Worm (Caenorhabditis elegans) whole organism, L3 larva: ENCODE results near the gene C05E11.7.

Source experiments
- R02D3.7 ChIP-seq: fragments of 150-350 bp; optimal IDR thresholded peaks from 2 replicates; lab custom pipeline; 2014; ENCODE audit warnings: missing biosample characterization, missing genetic modification characterization
- aly-2 ChIP-seq: fragments of 150-350 bp; optimal IDR thresholded peaks from 2 replicates; lab custom pipeline; 2014; ENCODE audit warnings: missing biosample characterization, missing genetic modification characterization
- ama-1 ChIP-seq: fragments of 150-350 bp; optimal IDR thresholded peaks from 2 replicates; lab custom pipeline; 2018
- ceh-16 ChIP-seq: sonication (generic microtip); optimal IDR thresholded peaks from 2 replicates; lab custom pipeline; 2017; ENCODE audit warnings: missing biosample characterization, missing genetic modification characterization
- ceh-28 ChIP-seq: fragments of 150-350 bp; optimal IDR thresholded peaks from 2 replicates; lab custom pipeline; 2014; ENCODE audit warnings: missing biosample characterization, missing genetic modification reagents, missing genetic modification characterization
- ceh-9 ChIP-seq: sonication (generic microtip); optimal IDR thresholded peaks from 2 replicates; lab custom pipeline; 2018; ENCODE audit warnings: missing biosample characterization, missing genetic modification characterization
- daf-12 ChIP-seq: fragments of 150-350 bp; optimal IDR thresholded peaks from 2 replicates; lab custom pipeline; 2014; ENCODE audit warnings: missing biosample characterization, missing genetic modification reagents, missing genetic modification characterization
- egl-27 ChIP-seq: sonication (generic microtip); optimal IDR thresholded peaks from 4 replicates; lab custom pipeline; 2017; ENCODE audit warnings: missing biosample characterization, missing genetic modification reagents, missing genetic modification characterization
- egl-5 ChIP-seq: fragments of 150-350 bp; optimal IDR thresholded peaks from 2 replicates; lab custom pipeline; 2017; ENCODE audit warnings: missing biosample characterization, missing genetic modification reagents, missing genetic modification characterization, inconsistent platforms
- elt-1 ChIP-seq: fragments of 150-350 bp; optimal IDR thresholded peaks from 2 replicates; lab custom pipeline; 2014; ENCODE audit warnings: missing biosample characterization, missing genetic modification characterization
- elt-2 ChIP-seq: sonication (generic microtip); optimal IDR thresholded peaks from 2 replicates; lab custom pipeline; 2016; ENCODE audit warnings: missing genetic modification reagents, mild to moderate bottlenecking, missing genetic modification characterization, missing compliant biosample characterization
- elt-3 ChIP-seq, 3 experiments: fragments of 150-350 bp in 1 of 3; sonication (generic microtip) in 2 of 3; optimal IDR thresholded peaks; 2 replicates in 2 of 3; 4 replicates in 1 of 3; lab custom pipeline; 2014 to 2017; ENCODE audit warnings: missing biosample characterization in 3 of 3, missing genetic modification characterization in 3 of 3
- fkh-10 ChIP-seq: sonication (generic microtip); optimal IDR thresholded peaks from 2 replicates; lab custom pipeline; 2017; ENCODE audit warnings: missing biosample characterization, missing genetic modification reagents, missing genetic modification characterization
- fkh-2 ChIP-seq: fragments of 150-350 bp; optimal IDR thresholded peaks from 2 replicates; lab custom pipeline; 2014; ENCODE audit warnings: missing biosample characterization, missing genetic modification reagents, missing genetic modification characterization
- fos-1 ChIP-seq: fragments of 150-350 bp; optimal IDR thresholded peaks from 2 replicates; lab custom pipeline; 2014; ENCODE audit warnings: missing biosample characterization, missing genetic modification characterization
- jun-1 ChIP-seq: fragments of 150-350 bp; optimal IDR thresholded peaks from 2 replicates; lab custom pipeline; 2014; ENCODE audit warnings: missing biosample characterization, missing genetic modification reagents, missing genetic modification characterization
- lin-15B ChIP-seq: fragments of 150-350 bp; optimal IDR thresholded peaks from 2 replicates; lab custom pipeline; 2014; ENCODE audit warnings: missing biosample characterization, missing genetic modification characterization
- lin-39 ChIP-seq: fragments of 150-350 bp; optimal IDR thresholded peaks from 2 replicates; lab custom pipeline; 2018; ENCODE audit warnings: missing biosample characterization, missing genetic modification reagents, missing genetic modification characterization
- lsy-12 ChIP-seq: sonication (generic microtip); optimal IDR thresholded peaks from 2 replicates; lab custom pipeline; 2016; ENCODE audit warnings: mild to moderate bottlenecking, missing genetic modification characterization, missing compliant biosample characterization
- mdl-1 ChIP-seq: fragments of 150-350 bp; optimal IDR thresholded peaks from 2 replicates; lab custom pipeline; 2014; ENCODE audit warnings: missing biosample characterization, missing genetic modification characterization
- mml-1 ChIP-seq: fragments of 150-350 bp; sonication (generic microtip); optimal IDR thresholded peaks from 3 replicates; lab custom pipeline; 2014; ENCODE audit warnings: missing biosample characterization, missing genetic modification characterization
- nfya-1 ChIP-seq: sonication (generic microtip); optimal IDR thresholded peaks from 2 replicates; lab custom pipeline; 2017; ENCODE audit warnings: missing genetic modification characterization, mild to moderate bottlenecking, missing compliant biosample characterization, antibody characterized with exemption, moderate library complexity; ENCODE audit not compliant: insufficient read depth
- nhr-11 ChIP-seq: fragments of 150-350 bp; optimal IDR thresholded peaks from 2 replicates; lab custom pipeline; 2014; ENCODE audit warnings: missing biosample characterization, missing genetic modification characterization
- nhr-12 ChIP-seq: fragments of 150-350 bp; optimal IDR thresholded peaks from 2 replicates; lab custom pipeline; 2014; ENCODE audit warnings: missing biosample characterization, missing genetic modification characterization
- nhr-23 ChIP-seq: fragments of 150-350 bp; optimal IDR thresholded peaks from 2 replicates; lab custom pipeline; 2014; ENCODE audit warnings: missing biosample characterization, missing genetic modification reagents, missing genetic modification characterization
- nhr-237 ChIP-seq: fragments of 150-350 bp; optimal IDR thresholded peaks from 2 replicates; lab custom pipeline; 2014; ENCODE audit warnings: missing biosample characterization, missing genetic modification characterization
- nhr-25 ChIP-seq: sonication (generic microtip); optimal IDR thresholded peaks from 2 replicates; lab custom pipeline; 2017; ENCODE audit warnings: missing biosample characterization, missing genetic modification characterization
- nhr-28 ChIP-seq: fragments of 150-350 bp; optimal IDR thresholded peaks from 2 replicates; lab custom pipeline; 2014; ENCODE audit warnings: missing biosample characterization, missing genetic modification characterization
- pha-4 ChIP-seq: fragments of 150-350 bp; optimal IDR thresholded peaks from 2 replicates; lab custom pipeline; 2014; ENCODE audit warnings: missing biosample characterization, missing genetic modification reagents, missing genetic modification characterization
- pqm-1 ChIP-seq: fragments of 150-350 bp; optimal IDR thresholded peaks from 2 replicates; lab custom pipeline; 2017; ENCODE audit warnings: missing biosample characterization, missing genetic modification characterization, inconsistent platforms
- skn-1 ChIP-seq: fragments of 150-350 bp; optimal IDR thresholded peaks from 2 replicates; lab custom pipeline; 2014; ENCODE audit warnings: missing biosample characterization, missing genetic modification characterization
- snpc-4 ChIP-seq: fragments of 150-350 bp; optimal IDR thresholded peaks from 2 replicates; lab custom pipeline; 2014; ENCODE audit warnings: missing biosample characterization, missing genetic modification characterization
- unc-62 ChIP-seq: fragments of 150-350 bp; sonication (generic microtip); optimal IDR thresholded peaks from 4 replicates; lab custom pipeline; 2014; ENCODE audit warnings: missing biosample characterization, missing genetic modification reagents, missing genetic modification characterization
- ztf-11 ChIP-seq: fragments of 150-350 bp; optimal IDR thresholded peaks from 2 replicates; lab custom pipeline; 2014; ENCODE audit warnings: missing biosample characterization, missing genetic modification characterization
- ztf-4 ChIP-seq: fragments of 150-350 bp; optimal IDR thresholded peaks from 2 replicates; lab custom pipeline; 2014; ENCODE audit warnings: missing biosample characterization, missing genetic modification characterization

The C05E11.7 gene

DNA sequence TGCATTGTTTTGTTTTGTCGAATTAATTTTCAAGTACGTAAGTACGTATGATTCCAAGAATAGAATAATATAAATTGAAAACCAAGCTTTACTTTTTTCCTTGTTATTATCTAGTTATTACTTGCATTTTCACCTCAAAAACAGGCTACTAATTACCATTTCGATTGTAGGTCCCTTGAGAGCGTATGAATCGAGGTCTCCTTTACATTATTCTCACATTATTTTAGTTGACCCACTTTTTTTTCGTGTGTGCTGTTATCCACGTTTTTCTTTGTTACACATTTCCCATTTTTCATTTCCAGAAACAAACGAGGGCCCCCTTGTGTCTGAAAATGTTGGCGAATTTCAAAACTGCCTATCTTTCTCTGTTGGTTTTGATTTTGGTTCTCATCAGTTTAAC, 23.6 kb downstream of the C05E11.7 start, which contains the start of gene C05E11.6:
Gene C05E11.6, plus strand, starts transcription at position 301 of the 400 bp plus-strand sequence.
- TF ChIP-seq ztf-11 (tag; lab: Kevin White, UChicago) = no peak
- no peak for TF ChIP-seq unc-62 (GFP tag; lab: Kevin White, UChicago)
- no peak for TF ChIP-seq pha-4
- no peak for TF ChIP-seq fkh-2 (tag; lab: Kevin White, UChicago)
- no peak for TF ChIP-seq egl-27 (tag; lab: Kevin White, UChicago)
- no peak for TF ChIP-seq egl-5 (tag; lab: Kevin White, UChicago)
- TF ChIP-seq nhr-12 = no peak
- no peak for TF ChIP-seq elt-2 (tag; lab: Kevin White, UChicago)

DNA sequence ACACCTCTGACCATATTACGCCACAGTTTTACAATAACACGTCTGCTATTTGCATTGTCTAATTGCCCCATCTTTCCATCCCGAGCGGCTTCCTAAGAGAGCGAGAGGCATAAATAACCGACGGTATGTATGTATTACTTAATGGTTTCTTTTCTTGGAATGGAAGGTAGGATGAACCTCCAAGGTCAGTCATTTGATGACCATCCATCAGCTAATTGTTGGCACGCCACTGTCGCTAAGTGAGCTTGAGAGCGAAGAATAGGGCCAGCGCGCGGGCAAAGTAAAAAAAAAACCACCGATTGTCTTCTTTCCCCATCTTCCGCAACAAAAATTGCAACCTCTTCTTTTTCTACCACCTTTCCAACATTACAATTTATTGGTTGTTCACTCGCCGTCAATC, 29.5 kb downstream of the C05E11.7 start:
- TF ChIP-seq nhr-28 (tag; lab: Kevin White, UChicago) (no peak), ceh-16 (no peak), ceh-9 (tag; lab: Kevin White, UChicago) (no peak), fos-1 (no peak), daf-12 (tag; lab: Kevin White, UChicago) (no peak), fkh-10 (no peak), ztf-4 (tag; lab: Kevin White, UChicago) (no peak), lin-15B (tag; lab: Kevin White, UChicago) (no peak), lsy-12 (tag; lab: Kevin White, UChicago) (no peak), elt-3 (tag; optimal IDR thresholded peaks at IDR 0.05; lab: Kevin White, UChicago) (no peak), pha-4 (no peak), mml-1 (tag; lab: Kevin White, UChicago) (no peak), lin-39 (no peak), mdl-1 (tag; lab: Kevin White, UChicago) (no peak), aly-2 (tag; lab: Kevin White, UChicago) (no peak), pqm-1 (tag; lab: Kevin White, UChicago) (no peak)

DNA sequence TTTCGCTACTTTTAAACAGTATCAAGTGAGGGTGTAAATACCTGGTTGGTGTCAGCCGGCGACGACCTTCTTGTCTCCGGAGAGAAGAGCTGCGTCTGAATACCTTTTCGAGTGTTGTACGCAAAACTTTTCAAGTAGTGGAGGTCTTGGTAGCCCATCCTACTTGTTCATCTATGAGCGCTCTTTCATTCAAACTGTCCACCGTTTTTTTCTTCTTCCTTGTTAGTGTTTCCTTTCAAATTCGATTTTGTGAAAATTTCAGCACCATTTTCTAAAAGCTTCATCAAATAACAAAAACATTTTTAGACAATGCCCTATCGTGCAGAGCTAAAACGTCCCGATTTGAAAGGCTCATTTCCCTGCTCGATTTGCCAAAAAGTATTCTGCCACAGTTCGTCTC, 31.1 kb downstream of the C05E11.7 start, which contains the start of gene ham-2:
Gene ham-2, plus strand, starts transcription at position 301 of the 400 bp plus-strand sequence.
- TF ChIP-seq ceh-9 (tag; lab: Kevin White, UChicago) = no peak
- TF ChIP-seq lin-39 = no peak
- no peak for TF ChIP-seq snpc-4
- TF ChIP-seq nhr-11 (tag; lab: Kevin White, UChicago) = no peak
- TF ChIP-seq nfya-1 (tag; lab: Kevin White, UChicago) = no peak
- no peak for TF ChIP-seq aly-2 (tag; lab: Kevin White, UChicago)
- no peak for TF ChIP-seq ama-1
- no peak for TF ChIP-seq fkh-10
- TF ChIP-seq egl-5 (tag; lab: Kevin White, UChicago) = no peak
- TF ChIP-seq pha-4 = no peak
- no peak for TF ChIP-seq daf-12 (tag; lab: Kevin White, UChicago)
- TF ChIP-seq skn-1 = no peak
- no peak for TF ChIP-seq R02D3.7 (tag; lab: Kevin White, UChicago)
- TF ChIP-seq jun-1 (tag; lab: Kevin White, UChicago) = no peak

DNA sequence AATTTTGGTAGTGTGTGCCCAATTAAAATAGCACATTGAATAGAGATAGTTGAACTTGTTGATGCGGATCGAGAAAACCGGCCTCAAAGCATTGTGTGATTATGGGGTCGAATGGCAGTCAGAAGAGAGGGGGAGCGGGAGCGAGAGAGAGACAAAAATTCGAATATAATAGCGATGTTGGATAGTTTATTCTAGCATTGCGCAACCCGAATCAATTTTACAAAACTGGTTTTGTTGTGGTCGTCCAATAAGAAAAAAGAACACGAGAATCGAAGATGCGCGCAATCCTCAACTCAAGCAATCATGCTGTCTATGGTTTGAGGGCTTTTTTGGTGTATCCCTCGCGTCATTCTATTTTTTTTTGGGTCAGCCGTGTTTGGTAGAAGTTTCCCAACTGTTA, 32.0 kb downstream of the C05E11.7 start:
- no peak for TF ChIP-seq ceh-16
- no peak for TF ChIP-seq nfya-1 (tag; lab: Kevin White, UChicago)

DNA sequence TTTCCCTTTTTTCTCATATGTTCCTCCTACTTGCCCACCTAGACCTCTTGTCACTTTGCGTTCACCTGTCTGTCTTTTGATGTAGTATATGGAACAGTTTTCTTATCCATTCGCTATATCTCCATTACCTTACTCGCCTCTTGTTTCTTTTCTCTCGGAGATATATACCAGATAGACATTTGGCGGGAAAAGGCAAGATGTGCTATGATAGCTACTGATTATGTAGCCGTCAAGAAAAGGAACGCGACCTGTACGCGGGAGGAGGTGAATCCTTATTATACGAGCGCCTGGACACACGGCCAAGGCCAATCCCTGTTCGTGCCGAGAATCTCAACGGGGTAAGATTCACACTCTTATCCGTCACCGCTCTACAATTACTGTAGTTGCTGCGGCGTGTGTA, 32.4 kb downstream of the C05E11.7 start:
- TF ChIP-seq elt-1 (tag; lab: Kevin White, UChicago) = peak; percentile 13
- TF ChIP-seq ceh-28 = no peak

DNA sequence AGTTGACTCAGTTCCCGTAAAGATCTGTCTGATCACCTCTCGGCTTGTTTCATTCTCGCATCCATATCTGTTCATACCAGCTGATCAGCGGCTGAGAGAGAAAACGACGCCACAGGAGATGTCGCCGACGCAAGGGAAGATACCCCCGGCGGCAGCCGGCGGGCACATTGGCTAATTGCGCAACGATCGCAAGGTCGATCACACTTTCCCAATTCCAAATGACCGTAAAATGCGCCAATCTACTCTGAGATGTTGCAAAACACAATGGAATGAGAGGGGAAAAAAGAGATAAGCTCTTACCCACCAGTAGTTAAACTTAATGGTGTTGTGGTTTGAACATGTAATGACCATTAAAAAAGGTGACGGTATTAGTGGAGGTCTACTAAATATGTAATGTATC, 34.5 kb downstream of the C05E11.7 start:
- TF ChIP-seq nhr-237 (no peak), nhr-25 (tag; lab: Kevin White, UChicago) (peak; percentile 59), egl-27 (tag; lab: Kevin White, UChicago) (no peak), ceh-16 (no peak), nhr-23 (peak; percentile 70)
